Worm (Caenorhabditis elegans): Measurements from ENCODE around the gene F09E5.3.
A peak's percentile ranks its signal among the peaks of the same experiment; 100 is the strongest.

Gene F09E5.3

ce11 chrII:5379614-5380077, 5.8 kb downstream of the F09E5.3 start, which contains the start of gene pkc-3 (continued):
- TF ChIP-seq T23F11.4 (GFP tag; optimal IDR thresholded peaks at IDR 0.05) (peak; percentile 26), ceh-30 (tag; optimal IDR thresholded peaks at IDR 0.05) (no peak), sdc-2 (tag; optimal IDR thresholded peaks at IDR 0.05) (no peak), ceh-48 (tag; optimal IDR thresholded peaks at IDR 0.05) (no peak), pax-1 (tag; optimal IDR thresholded peaks at IDR 0.05) (peak; percentile 26), hlh-30 (tag; optimal IDR thresholded peaks at IDR 0.05; ENCODE audit: insufficient read depth) (peak; percentile 2), mec-3 (tag; optimal IDR thresholded peaks at IDR 0.05; ENCODE audit: borderline replicate concordance) (no peak), ceh-14 (tag; optimal IDR thresholded peaks at IDR 0.05) (no peak), unc-42 (tag; optimal IDR thresholded peaks at IDR 0.05) (no peak), ceh-9 (tag; optimal IDR thresholded peaks at IDR 0.05) (no peak), odd-2 (tag; optimal IDR thresholded peaks at IDR 0.05) (no peak), nfya-1 (tag; optimal IDR thresholded peaks at IDR 0.05) (peak; percentile 34), K02D7.2 (tag; optimal IDR thresholded peaks at IDR 0.05) (no peak), sox-4 (tag; optimal IDR thresholded peaks at IDR 0.05) (no peak), che-1 (tag; optimal IDR thresholded peaks at IDR 0.05) (no peak), ceh-6 (GFP tag; optimal IDR thresholded peaks at IDR 0.05) (no peak), ets-4 (tag; optimal IDR thresholded peaks at IDR 0.05) (no peak), ttx-3 (tag; optimal IDR thresholded peaks at IDR 0.05) (no peak), ceh-34 (tag; optimal IDR thresholded peaks at IDR 0.05) (no peak), hlh-8 (tag; optimal IDR thresholded peaks at IDR 0.05) (no peak), elt-4 (tag; optimal IDR thresholded peaks at IDR 0.05) (no peak), pha-2 (tag; optimal IDR thresholded peaks at IDR 0.05) (no peak), hlh-15 (tag; optimal IDR thresholded peaks at IDR 0.05) (no peak), lin-11 (tag; optimal IDR thresholded peaks at IDR 0.05) (no peak), rnt-1 (tag; optimal IDR thresholded peaks at IDR 0.05) (no peak), ama-1 (optimal IDR thresholded peaks at IDR 0.05) (peak; percentile 43), nhr-11 (tag; optimal IDR thresholded peaks at IDR 0.05) (no peak), ztf-16 (tag; optimal IDR thresholded peaks at IDR 0.05) (no peak)

DNA sequence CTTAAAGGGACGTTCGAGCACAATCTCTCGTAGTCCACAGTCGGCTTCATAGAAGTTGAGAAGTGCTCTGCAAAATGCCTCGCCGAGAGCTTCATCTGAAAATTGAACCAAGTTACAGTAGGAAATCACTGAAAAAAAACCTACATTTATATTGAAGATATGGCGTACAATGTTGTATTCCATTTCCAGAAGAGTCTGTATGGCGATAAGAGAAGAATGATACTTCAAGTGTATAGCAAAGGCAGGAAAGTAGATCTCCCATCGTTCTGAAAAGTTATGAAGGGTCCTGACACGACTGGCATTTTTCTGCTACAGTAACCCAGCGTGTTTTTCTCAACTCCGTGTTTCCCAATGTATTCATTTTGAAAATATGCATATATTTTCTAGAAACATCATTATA, 10.5 kb downstream of the F09E5.3 start:
- TF ChIP-seq madf-2 (tag; optimal IDR thresholded peaks at IDR 0.05) (no peak), K02D7.2 (tag; optimal IDR thresholded peaks at IDR 0.05) (no peak), C38D4.7 (GFP tag; optimal IDR thresholded peaks at IDR 0.05) (no peak), fkh-6 (tag; optimal IDR thresholded peaks at IDR 0.05) (no peak), che-1 (tag; optimal IDR thresholded peaks at IDR 0.05) (no peak), F13H6.1 (tag; optimal IDR thresholded peaks at IDR 0.05) (no peak), pat-9 (tag; optimal IDR thresholded peaks at IDR 0.05) (no peak), ztf-16 (tag; optimal IDR thresholded peaks at IDR 0.05) (no peak), mec-3 (tag; optimal IDR thresholded peaks at IDR 0.05; ENCODE audit: borderline replicate concordance) (no peak), fkh-10 (GFP tag; optimal IDR thresholded peaks at IDR 0.05) (no peak), ceh-22 (tag; optimal IDR thresholded peaks at IDR 0.05) (no peak), ceh-48 (tag; optimal IDR thresholded peaks at IDR 0.05) (no peak), ceh-31 (tag; optimal IDR thresholded peaks at IDR 0.05) (no peak), Y22D7AL.16 (tag; optimal IDR thresholded peaks at IDR 0.05) (no peak), syd-9 (tag; optimal IDR thresholded peaks at IDR 0.05) (no peak), unc-86 (tag; optimal IDR thresholded peaks at IDR 0.05) (no peak), ref-2 (tag; optimal IDR thresholded peaks at IDR 0.05) (no peak), rnt-1 (tag; optimal IDR thresholded peaks at IDR 0.05) (no peak), tbx-2 (tag; optimal IDR thresholded peaks at IDR 0.05) (no peak)

- no peak for TF ChIP-seq gmeb-2 (tag; optimal IDR thresholded peaks at IDR 0.05)
- TF ChIP-seq npax-4 (tag; optimal IDR thresholded peaks at IDR 0.05), result no peak
- TF ChIP-seq ceh-14 (tag; optimal IDR thresholded peaks at IDR 0.05), result no peak
- no peak for TF ChIP-seq rnt-1 (tag; optimal IDR thresholded peaks at IDR 0.05)
- no peak for TF ChIP-seq sox-4 (tag; optimal IDR thresholded peaks at IDR 0.05)
- TF ChIP-seq fax-1 (tag; optimal IDR thresholded peaks at IDR 0.05), result no peak
- TF ChIP-seq F13H6.1 (tag; optimal IDR thresholded peaks at IDR 0.05), result no peak
- TF ChIP-seq odd-2 (tag; optimal IDR thresholded peaks at IDR 0.05), result no peak
Measured at ce11 chrII:5387217-5387616, 13.4 kb downstream of the F09E5.3 start, which contains the start of gene ccpp-6. TSS of gene ccpp-6 (minus strand) at chrII:5387317.

Data from whole organism, late embryonic.